Fruit fly (Drosophila melanogaster): Measurements from ENCODE around the gene CG5149.

CG5149 gene

dm6 chr2L:7423333-7423895 lies 35.4 kb upstream of the CG5149 start (continued):
- no peak for TF ChIP-seq Rx (GFP tag; IDR thresholded peaks at IDR 0.05)
- TF ChIP-seq CG4730 (GFP tag; IDR thresholded peaks at IDR 0.05): peak; percentile 16; the same call in 1 of the 2 replicates
- no peak for TF ChIP-seq peb (GFP tag; IDR thresholded peaks at IDR 0.05)
- no peak for TF ChIP-seq wek (GFP tag; optimal IDR thresholded peaks at IDR 0.05)
- no peak for TF ChIP-seq kay (GFP tag; optimal IDR thresholded peaks at IDR 0.05)
- TF ChIP-seq en (GFP tag; optimal IDR thresholded peaks at IDR 0.05): no peak
- TF ChIP-seq CG17359 (tag; optimal IDR thresholded peaks at IDR 0.05): peak; percentile 20
- no peak for TF ChIP-seq H2.0 (GFP tag; IDR thresholded peaks at IDR 0.05)
- TF ChIP-seq Rfx (GFP tag; IDR thresholded peaks at IDR 0.05): peak; percentile 65
- peak; percentile 51; the same call in 1 of the 2 replicates for TF ChIP-seq HLH3B (GFP tag; IDR thresholded peaks at IDR 0.05)
- no peak for TF ChIP-seq Mes4 (GFP tag; optimal IDR thresholded peaks at IDR 0.05)
- no peak for TF ChIP-seq br (optimal IDR thresholded peaks at IDR 0.05)
- peak; percentile 77; the same call in 2 of the 3 replicates for TF ChIP-seq CG11456 (GFP tag; IDR thresholded peaks at IDR 0.05)
- TF ChIP-seq sens (GFP tag): peak; percentile 19
- peak; percentile 60 for TF ChIP-seq cwo (GFP tag; optimal IDR thresholded peaks at IDR 0.05)
- no peak for TF ChIP-seq Kr (GFP tag; optimal IDR thresholded peaks at IDR 0.05)
- peak; percentile 1 for TF ChIP-seq twi (tag; optimal IDR thresholded peaks at IDR 0.05)
- TF ChIP-seq lov (optimal IDR thresholded peaks at IDR 0.05): no peak
- TF ChIP-seq lov (GFP tag; IDR thresholded peaks at IDR 0.05): no peak
- TF ChIP-seq crp (GFP tag; optimal IDR thresholded peaks at IDR 0.05): no peak
- TF ChIP-seq CG9215 (GFP tag; IDR thresholded peaks at IDR 0.05): peak; percentile 52
- peak; percentile 14 for TF ChIP-seq Six4 (GFP tag; optimal IDR thresholded peaks at IDR 0.05)
- no peak for TF ChIP-seq Asciz (GFP tag; optimal IDR thresholded peaks at IDR 0.05)
- peak; percentile 31; the same call in 1 of the 3 replicates for TF ChIP-seq CG2889 (GFP tag; IDR thresholded peaks at IDR 0.05)
- TF ChIP-seq dati (GFP tag; IDR thresholded peaks at IDR 0.05): no peak
- TF ChIP-seq CHES-1-like (GFP tag; optimal IDR thresholded peaks at IDR 0.05): peak; percentile 8
- TF ChIP-seq CG30403 (GFP tag; optimal IDR thresholded peaks at IDR 0.05): peak; percentile 57
- TF ChIP-seq CG12391 (tag; optimal IDR thresholded peaks at IDR 0.05): peak; percentile 5
- TF ChIP-seq Adf1 (GFP tag; IDR thresholded peaks at IDR 0.05): peak; percentile 94

dm6 chr2L:7422429-7423283 lies 34.6 kb upstream of the CG5149 start:
- peak; percentile 7 for TF ChIP-seq CG2678 (tag; optimal IDR thresholded peaks at IDR 0.05)
- TF ChIP-seq lab (GFP tag; optimal IDR thresholded peaks at IDR 0.05): no peak
- TF ChIP-seq CG13296 (GFP tag; optimal IDR thresholded peaks at IDR 0.05): no peak
- TF ChIP-seq CG10979 (tag; optimal IDR thresholded peaks at IDR 0.05): peak; percentile 15
- no peak for TF ChIP-seq so (GFP tag; IDR thresholded peaks at IDR 0.05)
- no peak for TF ChIP-seq sisA (GFP tag; IDR thresholded peaks at IDR 0.05)
- TF ChIP-seq ro (GFP tag; IDR thresholded peaks at IDR 0.05): no peak
- TF ChIP-seq Usf (GFP tag; optimal IDR thresholded peaks at IDR 0.05): no peak
- peak; percentile 97 for TF ChIP-seq crol (GFP tag; IDR thresholded peaks at IDR 0.05)
- TF ChIP-seq CG7556 (GFP tag; optimal IDR thresholded peaks at IDR 0.05): peak; percentile 33
- no peak for TF ChIP-seq Gug (GFP tag; IDR thresholded peaks at IDR 0.05)
- 0 out of 3 replicates have a peak, but pooled peaks have one; percentile 11 for TF ChIP-seq H15 (GFP tag; IDR thresholded peaks at IDR 0.05)
- no peak for TF ChIP-seq CG17359 (tag; optimal IDR thresholded peaks at IDR 0.05)
- peak in 1 of 2 experiments; percentile 80 for TF ChIP-seq eve (GFP tag; optimal IDR thresholded peaks at IDR 0.05)
- TF ChIP-seq Dip2 (GFP tag; IDR thresholded peaks at IDR 0.05): 0 out of 2 replicates have a peak, but pooled peaks have one; percentile 11
- TF ChIP-seq zfh1 (GFP tag; IDR thresholded peaks at IDR 0.05): 0 out of 3 replicates have a peak, but pooled peaks have one; percentile 48
- TF ChIP-seq CG10462 (GFP tag; optimal IDR thresholded peaks at IDR 0.05): no peak
- no peak for TF ChIP-seq tll (GFP tag; optimal IDR thresholded peaks at IDR 0.05)
- no peak; the same call in 1 of the 2 replicates for TF ChIP-seq CG10959 (GFP tag; IDR thresholded peaks at IDR 0.05)
- no peak for TF ChIP-seq btn (GFP tag; optimal IDR thresholded peaks at IDR 0.05)
- TF ChIP-seq CG14014 (GFP tag; IDR thresholded peaks at IDR 0.05): no peak
- no peak for TF ChIP-seq CG18619 (GFP tag; optimal IDR thresholded peaks at IDR 0.05)
- no peak for TF ChIP-seq tgo (GFP tag; IDR thresholded peaks at IDR 0.05)

Measured in whole organism, embryonic.